Worm (Caenorhabditis elegans): Measurements from ENCODE around the gene K03H9.3.

Gene K03H9.3

DNA sequence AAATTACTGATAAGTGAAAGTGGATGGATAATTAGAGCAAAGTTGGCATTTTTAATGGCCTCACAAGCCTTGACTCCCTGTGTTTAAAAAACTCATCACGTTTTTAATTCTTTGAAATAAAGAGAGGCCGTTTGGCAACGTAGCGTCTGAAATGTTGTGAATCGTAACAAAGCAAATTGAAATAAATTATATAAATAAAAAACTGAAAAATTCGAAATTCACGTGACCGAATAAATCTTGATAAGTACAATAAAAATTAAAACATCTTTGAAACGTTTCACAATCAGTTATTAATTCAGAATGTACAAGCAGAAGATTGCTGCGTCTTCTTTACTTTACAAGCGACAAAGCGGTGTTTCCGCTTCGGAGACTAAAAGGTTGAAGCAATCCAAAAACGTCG, at the start of gene K03H9.3:
TSS of gene K03H9.3 (plus strand) at position 301 of the 400 bp plus-strand sequence.
- TF ChIP-seq unc-62 (GFP tag; optimal IDR thresholded peaks at IDR 0.05): no peak

DNA sequence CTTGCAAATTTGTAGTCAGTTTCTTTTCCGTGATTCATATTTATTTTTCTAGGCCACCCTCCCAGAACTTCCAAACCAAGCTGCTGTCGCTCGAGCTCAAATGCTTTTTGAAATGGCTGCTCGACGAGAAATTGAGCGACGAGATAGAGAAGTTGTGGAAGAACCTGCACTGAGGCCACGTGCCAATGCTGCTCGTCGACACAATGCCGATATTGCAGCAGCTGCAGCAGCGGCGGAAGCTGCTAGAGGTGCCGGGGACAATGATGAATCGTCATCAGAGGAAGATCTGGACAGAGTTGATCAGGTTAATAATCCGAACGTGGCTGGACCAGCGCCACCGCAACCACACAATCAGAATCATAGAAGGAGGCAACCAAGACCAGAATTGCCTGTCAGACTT, 49.6 kb upstream of the K03H9.3 start:
- no peak for TF ChIP-seq unc-62 (GFP tag; optimal IDR thresholded peaks at IDR 0.05)

DNA sequence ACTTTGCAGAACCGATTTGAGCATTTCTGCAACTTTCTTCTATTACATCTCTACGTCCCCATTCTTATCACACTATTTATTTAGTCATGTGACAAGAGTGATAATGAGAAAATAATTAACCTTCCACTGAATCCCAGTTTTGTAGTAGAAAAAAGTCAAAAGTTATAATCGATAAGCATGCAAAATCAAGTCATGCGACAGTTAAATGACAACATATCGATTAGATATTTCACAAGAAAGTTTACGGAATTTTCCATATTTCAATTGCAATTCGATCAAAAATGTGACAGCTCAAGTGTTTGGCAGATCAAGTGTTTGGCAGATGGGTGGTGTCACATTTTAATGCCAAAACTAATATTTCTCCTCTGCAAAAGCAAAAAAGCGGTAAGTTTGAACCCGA, 48.3 kb upstream of the K03H9.3 start:
- no peak for TF ChIP-seq unc-62 (GFP tag; optimal IDR thresholded peaks at IDR 0.05)

DNA sequence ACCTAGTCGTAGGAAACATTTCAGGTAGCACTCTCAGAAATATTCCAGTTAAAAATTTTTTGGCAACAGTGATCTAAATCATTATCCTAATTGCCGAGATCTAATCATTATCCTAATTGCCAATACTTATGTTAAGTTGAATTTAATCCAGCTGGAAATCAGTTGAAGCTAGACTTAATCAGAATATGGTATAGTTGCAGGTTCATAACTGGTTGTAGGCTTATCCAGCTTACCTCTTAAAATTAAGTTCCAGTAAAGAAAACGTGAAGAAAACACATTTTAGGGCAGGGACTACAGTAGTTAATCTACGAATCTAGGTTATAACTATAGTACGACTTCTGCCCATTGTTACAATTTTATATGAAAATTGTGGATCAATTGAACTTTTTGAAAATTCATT, 46.2 kb upstream of the K03H9.3 start:
- no peak for TF ChIP-seq unc-62 (GFP tag; optimal IDR thresholded peaks at IDR 0.05)

DNA sequence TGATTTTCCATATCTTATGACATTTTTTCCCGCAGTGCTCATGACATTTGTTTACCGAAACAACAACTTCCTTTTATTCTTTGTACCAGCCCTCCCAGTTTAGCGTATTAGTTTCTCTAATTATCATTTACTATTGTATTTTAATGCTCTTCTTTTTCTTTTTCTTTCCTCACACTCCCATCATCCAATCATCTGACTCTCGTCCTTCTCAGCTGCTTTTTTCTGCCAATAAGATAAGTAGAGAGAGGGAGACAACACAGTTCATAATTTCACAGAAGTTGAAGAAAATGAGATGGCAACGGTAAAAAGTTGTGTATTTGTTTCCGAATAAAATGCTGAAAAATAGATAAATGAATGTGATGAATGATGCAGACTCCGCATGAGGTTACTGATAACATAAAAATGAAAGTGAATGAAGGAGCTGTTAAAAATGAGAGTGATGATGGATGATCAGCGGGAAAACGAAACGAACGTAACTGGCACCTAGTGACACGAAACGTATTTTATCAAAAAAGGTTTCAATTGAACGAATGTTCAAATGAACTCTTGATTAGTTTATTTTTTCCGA, 45.4 kb upstream of the K03H9.3 start:
- TF ChIP-seq unc-62 (GFP tag; optimal IDR thresholded peaks at IDR 0.05): no peak

DNA sequence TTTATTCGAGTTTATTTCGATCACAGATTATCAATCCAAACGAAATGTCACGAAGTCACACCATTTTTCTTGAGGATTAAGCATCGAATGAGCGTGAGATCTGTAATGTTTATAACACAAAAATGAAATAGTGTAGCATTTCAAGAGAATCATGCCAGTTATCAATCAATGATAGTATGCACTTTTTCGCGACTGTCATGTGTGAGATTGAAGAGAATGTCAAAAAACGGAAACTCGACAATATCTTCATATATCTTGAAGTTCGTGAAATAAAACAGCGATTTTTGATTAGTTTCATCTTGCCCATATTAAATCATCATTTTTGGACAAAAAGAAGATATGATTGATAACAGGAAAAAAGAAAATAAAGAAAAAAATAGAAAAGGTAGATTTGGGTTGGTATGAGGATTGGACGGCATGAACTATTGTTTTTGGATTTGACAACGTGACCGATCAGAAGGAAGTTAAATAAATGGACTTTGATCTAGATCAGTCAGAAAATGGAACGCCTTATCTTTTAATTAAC, 43.8 kb upstream of the K03H9.3 start:
- TF ChIP-seq unc-62 (GFP tag; optimal IDR thresholded peaks at IDR 0.05): no peak

DNA sequence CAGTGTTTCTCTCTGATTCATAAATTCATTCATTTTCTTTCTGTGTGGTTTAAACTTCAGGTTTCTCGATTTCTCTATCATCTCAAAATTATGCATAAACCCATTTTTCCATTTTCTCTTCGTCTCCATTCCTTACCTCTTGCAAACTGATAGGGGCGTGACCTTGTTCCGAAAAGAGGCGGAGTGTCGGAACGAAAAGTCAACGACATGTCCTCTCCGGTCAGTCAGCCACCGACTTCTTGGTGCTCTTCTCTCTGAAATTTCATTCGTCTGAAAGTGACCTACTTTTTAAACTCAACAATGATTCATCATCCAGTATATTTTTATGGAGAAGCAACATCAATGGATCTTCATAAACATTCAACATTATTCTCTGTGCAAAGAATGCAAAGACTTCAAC, 42.0 kb upstream of the K03H9.3 start, which contains the start of gene F58F12.12:
TSS of gene F58F12.12 (plus strand) at position 301 of the 400 bp plus-strand sequence.
- TF ChIP-seq unc-62 (GFP tag; optimal IDR thresholded peaks at IDR 0.05): no peak

DNA sequence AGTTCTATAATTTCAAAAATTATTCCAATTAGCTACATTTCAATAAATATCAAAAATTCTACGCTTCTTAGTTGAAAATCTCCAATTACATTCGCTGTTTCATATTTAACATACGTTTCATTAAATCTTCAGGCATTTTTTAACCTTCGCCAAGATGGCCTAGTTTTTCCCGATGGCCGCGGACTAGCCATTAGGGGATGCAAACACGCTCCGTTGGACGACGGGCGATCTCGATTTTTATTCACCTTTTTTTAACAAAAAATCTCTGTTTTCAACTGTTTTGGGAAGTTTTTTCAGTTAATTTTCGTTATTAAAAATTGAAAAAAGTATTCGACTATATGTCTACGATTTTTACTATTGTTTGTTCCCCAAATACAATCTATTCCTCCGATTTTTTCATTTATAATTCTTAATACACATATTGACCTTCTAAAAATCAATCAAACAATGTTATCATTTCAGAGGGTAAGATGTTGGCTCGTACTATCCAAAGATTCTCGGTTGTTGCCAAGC, 39.7 kb upstream of the K03H9.3 start, which contains the start of gene F58F12.1:
TSS of gene F58F12.1 (plus strand) at position 463 of the 513 bp plus-strand sequence.
- TF ChIP-seq unc-62 (GFP tag; optimal IDR thresholded peaks at IDR 0.05): no peak

DNA sequence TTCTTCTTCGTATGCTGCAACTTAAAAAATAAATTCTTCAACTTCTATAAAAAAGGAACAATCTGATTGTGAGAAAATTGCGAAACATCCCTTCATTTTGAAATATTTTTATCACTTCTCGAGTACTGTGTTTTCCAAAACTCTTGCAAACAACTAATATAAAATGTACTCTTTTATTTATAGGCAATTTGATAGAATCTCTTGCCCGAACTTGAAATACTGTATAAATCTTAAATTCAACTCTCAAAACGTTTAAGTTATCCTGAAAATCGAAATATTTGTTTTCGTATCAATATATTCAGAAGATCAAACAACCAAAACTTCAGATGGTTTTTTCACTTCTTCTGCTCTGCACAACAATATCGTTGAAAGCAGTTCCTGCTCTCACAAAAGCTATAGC, 36.4 kb upstream of the K03H9.3 start, which contains the start of gene F58F12.4:
TSS of gene F58F12.4 (plus strand) at position 301 of the 400 bp plus-strand sequence.
- no peak for TF ChIP-seq unc-62 (GFP tag; optimal IDR thresholded peaks at IDR 0.05)

DNA sequence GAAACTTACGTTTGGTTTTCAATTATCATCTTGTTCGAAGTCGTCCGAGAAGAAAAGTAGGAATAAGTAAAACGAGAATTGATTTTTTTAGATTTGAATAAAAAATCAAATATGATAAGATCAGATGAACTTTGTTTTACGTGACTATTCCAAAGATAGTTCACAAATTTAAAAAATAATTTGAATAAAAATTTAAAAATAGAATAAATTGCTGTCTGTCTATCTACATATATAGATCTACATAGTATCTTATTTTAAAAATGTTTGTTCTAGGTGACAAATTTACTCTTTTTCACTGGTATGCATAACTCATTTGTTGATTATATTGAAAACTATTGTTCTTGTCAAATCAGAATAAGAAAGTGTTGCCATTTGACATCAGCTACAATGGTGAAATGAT, 35.0 kb upstream of the K03H9.3 start, which contains the start of gene F58F12.2:
TSS of gene F58F12.2 (minus strand) at position 101 of the 400 bp plus-strand sequence.
- TF ChIP-seq unc-62 (GFP tag; optimal IDR thresholded peaks at IDR 0.05): no peak

DNA sequence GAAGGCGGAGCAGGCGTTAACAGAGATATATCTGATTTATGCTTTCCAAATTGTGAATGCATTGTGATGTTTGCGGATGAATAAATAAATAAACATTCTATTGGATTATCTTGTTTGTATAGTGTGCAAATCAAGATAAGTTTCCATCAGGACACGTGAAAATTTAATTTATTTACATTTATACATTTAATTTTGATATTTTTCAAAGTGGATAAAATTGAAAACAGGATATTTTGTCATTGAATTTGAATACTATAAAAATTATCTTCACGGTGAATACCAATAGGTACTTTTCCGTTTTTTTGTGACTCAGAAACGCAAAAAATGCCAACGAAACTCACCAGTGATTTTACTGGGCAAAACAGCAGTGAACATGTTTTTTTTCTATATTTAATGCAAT, 31.7 kb upstream of the K03H9.3 start, which contains the start of gene F58F12.3:
TSS of gene F58F12.3 (minus strand) at position 101 of the 400 bp plus-strand sequence.
- no peak for TF ChIP-seq unc-62 (GFP tag; optimal IDR thresholded peaks at IDR 0.05)

DNA sequence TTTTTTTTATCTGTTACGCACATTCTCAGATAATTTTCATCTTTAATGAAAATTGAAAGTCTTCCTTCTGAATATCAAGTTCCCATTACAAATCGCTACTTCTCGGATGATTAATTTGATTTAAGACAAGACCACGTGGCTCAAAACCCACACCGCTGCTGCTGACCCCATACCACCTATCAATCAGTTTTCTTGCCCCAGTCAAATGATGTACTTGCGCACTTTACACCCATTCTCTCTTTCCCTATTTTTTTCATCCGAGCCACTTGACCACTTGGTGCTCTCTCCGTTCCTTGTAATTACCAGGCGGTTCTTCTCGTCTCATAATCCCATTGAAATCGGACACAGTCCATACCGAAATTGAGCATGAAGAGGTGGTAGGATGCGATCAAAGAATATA, 28.9 kb upstream of the K03H9.3 start:
- no peak for TF ChIP-seq unc-62 (GFP tag; optimal IDR thresholded peaks at IDR 0.05)

DNA sequence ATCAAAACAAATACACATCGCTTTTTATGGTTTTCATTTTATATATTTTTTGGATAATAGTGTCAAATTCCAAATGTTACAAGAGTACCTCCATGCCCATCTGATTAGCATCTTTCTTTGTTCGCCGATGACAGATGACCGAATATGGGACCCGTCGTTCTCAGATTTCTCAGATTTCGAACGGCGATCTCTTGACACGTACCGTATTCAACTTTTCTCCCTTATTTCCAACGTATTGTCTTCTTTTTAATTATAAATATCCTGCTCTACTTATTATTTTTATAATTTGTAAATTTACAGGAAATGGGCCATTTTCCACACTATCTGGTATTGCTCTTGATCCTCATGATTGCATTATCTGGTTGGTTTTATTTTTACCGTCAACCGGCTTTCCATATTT, 24.5 kb upstream of the K03H9.3 start, which contains the start of gene zig-10:
TSS of gene zig-10 (plus strand) at position 301 of the 400 bp plus-strand sequence.
- TF ChIP-seq unc-62 (GFP tag; optimal IDR thresholded peaks at IDR 0.05): no peak

DNA sequence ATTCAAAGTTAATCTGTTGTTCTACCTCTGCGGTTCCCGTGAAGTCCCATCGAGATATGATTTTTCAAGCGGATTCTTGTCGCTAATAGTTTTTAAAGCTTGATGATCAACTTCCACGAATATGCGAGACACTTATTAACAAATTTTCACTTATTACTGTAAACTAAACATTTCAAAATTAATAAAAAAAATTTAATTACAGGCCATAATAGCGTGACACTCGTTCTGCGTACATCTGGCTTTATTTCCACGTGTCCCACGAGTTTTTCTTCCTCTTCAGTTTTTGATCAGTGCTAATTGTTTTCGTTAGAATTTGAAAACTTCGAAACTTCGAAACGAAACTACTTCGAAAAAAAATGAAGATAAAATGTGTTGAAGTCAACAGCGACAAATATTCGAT, 21.3 kb upstream of the K03H9.3 start, which contains the start of gene btb-2:
TSS of gene btb-2 (plus strand) at position 301 of the 400 bp plus-strand sequence.
- no peak for TF ChIP-seq unc-62 (GFP tag; optimal IDR thresholded peaks at IDR 0.05)

DNA sequence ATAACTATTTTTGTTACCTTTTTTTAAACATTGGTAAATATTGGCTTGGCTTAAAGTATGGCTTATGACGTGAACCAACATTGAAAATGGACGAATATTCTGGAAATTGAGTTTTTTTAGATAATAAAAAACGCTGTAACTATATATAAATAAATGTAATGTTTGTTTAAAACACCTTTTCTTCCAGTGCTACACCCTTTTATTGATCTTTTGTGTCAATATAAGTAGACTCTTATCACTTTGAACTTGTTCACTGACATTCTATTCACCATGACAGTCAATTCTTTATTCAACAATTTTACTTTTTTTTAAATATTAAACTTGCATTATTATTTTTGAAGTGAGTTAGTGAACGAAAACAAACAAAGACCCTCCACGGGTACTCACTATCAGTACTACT, 19.7 kb upstream of the K03H9.3 start, which contains the start of gene T25D10.1:
TSS of gene T25D10.1 (plus strand) at position 169 of the 400 bp plus-strand sequence.
- TF ChIP-seq unc-62 (GFP tag; optimal IDR thresholded peaks at IDR 0.05): no peak

DNA sequence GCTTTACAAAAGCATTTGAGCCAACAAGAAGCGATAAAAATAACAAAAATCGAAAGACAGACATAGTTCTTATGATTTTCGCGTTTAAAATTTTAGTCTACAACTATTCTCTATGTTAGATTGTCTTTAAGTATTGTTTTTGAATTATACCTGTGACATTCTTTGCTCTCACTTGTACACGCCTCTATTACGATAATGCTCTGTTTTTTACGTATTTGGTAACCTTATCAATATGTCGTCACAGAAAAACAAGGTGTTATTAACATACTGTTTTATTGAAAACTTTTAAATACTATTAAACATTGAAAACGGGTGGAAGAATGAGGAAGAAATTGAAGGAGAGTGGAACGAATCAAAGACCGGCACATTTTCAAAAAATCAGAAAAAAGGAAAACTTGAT, 15.6 kb upstream of the K03H9.3 start, which contains the start of gene spp-11:
TSS of gene spp-11 (minus strand) at position 101 of the 400 bp plus-strand sequence.
- TF ChIP-seq unc-62 (GFP tag; optimal IDR thresholded peaks at IDR 0.05): no peak

DNA sequence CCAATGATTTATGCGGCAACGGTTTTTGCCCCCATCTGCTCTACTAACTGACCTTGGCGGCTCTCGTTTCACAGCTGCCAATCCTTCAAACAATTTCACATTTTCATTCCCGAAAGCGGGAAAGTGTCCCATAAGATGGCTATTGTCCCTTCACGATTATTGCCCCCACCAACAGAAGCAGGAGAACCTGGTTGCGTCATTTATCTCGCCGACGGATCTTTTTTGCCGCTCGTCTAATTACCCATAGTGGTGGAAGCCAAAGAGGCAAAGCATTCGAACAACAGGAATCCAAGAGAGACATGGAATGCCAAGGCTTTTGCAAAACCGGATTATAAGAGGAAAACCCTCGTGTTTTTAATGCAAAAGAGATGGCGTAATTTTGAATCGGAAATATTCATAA, 13.8 kb upstream of the K03H9.3 start:
- no peak for TF ChIP-seq unc-62 (GFP tag; optimal IDR thresholded peaks at IDR 0.05)

Data from whole organism, dauer.